Worm (Caenorhabditis elegans) whole organism, mixed stage, embryonic: ENCODE measurements around the gene srlf-14.

Source experiments
- M03D4.4 ChIP-seq: sonication (generic microtip); optimal IDR thresholded peaks from 2 replicates; lab custom pipeline; 2017; ENCODE audit warnings: mild to moderate bottlenecking, missing genetic modification characterization, missing compliant biosample characterization
- bed-3 ChIP-seq: fragments of 200-800 bp; sonication (Bioruptor generic); optimal IDR thresholded peaks from 3 replicates; lab custom pipeline; 2018; ENCODE audit warnings: mild to moderate bottlenecking, missing genetic modification characterization, moderate library complexity, missing compliant biosample characterization
- blmp-1 ChIP-seq: fragments of 150-350 bp; optimal IDR thresholded peaks from 2 replicates; lab custom pipeline; 2014; ENCODE audit warnings: missing biosample characterization, missing genetic modification characterization
- ceh-39 ChIP-seq: fragments of 150-350 bp; optimal IDR thresholded peaks from 2 replicates; lab custom pipeline; 2014; ENCODE audit warnings: missing biosample characterization, missing genetic modification characterization
- ceh-43 ChIP-seq: fragments of 200-800 bp; sonication (Bioruptor generic); optimal IDR thresholded peaks from 2 replicates; lab custom pipeline; 2018; ENCODE audit warnings: mild to moderate bottlenecking, missing genetic modification characterization, moderate library complexity, missing compliant biosample characterization
- ceh-83 ChIP-seq: fragments of 200-800 bp; sonication (Bioruptor generic); optimal IDR thresholded peaks from 2 replicates; lab custom pipeline; 2018; ENCODE audit warnings: mild to moderate bottlenecking, missing genetic modification characterization, missing compliant biosample characterization
- ces-1 ChIP-seq: fragments of 150-350 bp; optimal IDR thresholded peaks from 2 replicates; lab custom pipeline; 2014; ENCODE audit warnings: missing biosample characterization, missing genetic modification reagents, missing genetic modification characterization
- cnd-1 ChIP-seq: fragments of 200-800 bp; sonication (Bioruptor generic); optimal IDR thresholded peaks from 2 replicates; lab custom pipeline; 2018; ENCODE audit warnings: mild to moderate bottlenecking, missing genetic modification characterization, missing compliant biosample characterization
- drap-1 ChIP-seq: fragments of 200-800 bp; sonication (Bioruptor generic); optimal IDR thresholded peaks from 3 replicates; lab custom pipeline; 2018; ENCODE audit warnings: mild to moderate bottlenecking, missing genetic modification characterization, missing compliant biosample characterization
- elt-3 ChIP-seq: fragments of 150-350 bp; optimal IDR thresholded peaks from 2 replicates; lab custom pipeline; 2014; ENCODE audit warnings: missing biosample characterization, missing genetic modification characterization
- flh-1 ChIP-seq: fragments of 200-800 bp; sonication (Bioruptor generic); optimal IDR thresholded peaks from 2 replicates; lab custom pipeline; 2018; ENCODE audit warnings: mild to moderate bottlenecking, missing genetic modification characterization, moderate library complexity, missing compliant biosample characterization
- lsy-2 ChIP-seq: fragments of 150-350 bp; optimal IDR thresholded peaks from 2 replicates; lab custom pipeline; 2014; ENCODE audit warnings: missing biosample characterization, missing genetic modification characterization
- mab-5 ChIP-seq: fragments of 150-350 bp; optimal IDR thresholded peaks from 2 replicates; lab custom pipeline; 2014; ENCODE audit warnings: missing biosample characterization, missing genetic modification characterization
- mep-1 ChIP-seq: fragments of 150-350 bp; optimal IDR thresholded peaks from 2 replicates; lab custom pipeline; 2017; ENCODE audit warnings: missing biosample characterization, missing genetic modification reagents, missing genetic modification characterization, inconsistent platforms
- mls-2 ChIP-seq: sonication (generic microtip); optimal IDR thresholded peaks from 2 replicates; lab custom pipeline; 2016; ENCODE audit warnings: mild to moderate bottlenecking, missing genetic modification characterization, moderate library complexity, missing compliant biosample characterization
- nhr-12 ChIP-seq: fragments of 150-350 bp; optimal IDR thresholded peaks from 2 replicates; lab custom pipeline; 2014; ENCODE audit warnings: missing biosample characterization, missing genetic modification characterization
- nhr-2 ChIP-seq: fragments of 150-350 bp; optimal IDR thresholded peaks from 2 replicates; lab custom pipeline; 2014; ENCODE audit warnings: missing biosample characterization, missing genetic modification characterization
- nhr-237 ChIP-seq: fragments of 150-350 bp; optimal IDR thresholded peaks from 2 replicates; lab custom pipeline; 2014; ENCODE audit warnings: missing biosample characterization, missing genetic modification characterization
- nhr-28 ChIP-seq: fragments of 150-350 bp; optimal IDR thresholded peaks from 2 replicates; lab custom pipeline; 2014; ENCODE audit warnings: missing biosample characterization, missing genetic modification characterization
- nhr-76 ChIP-seq: sonication (generic microtip); optimal IDR thresholded peaks from 2 replicates; lab custom pipeline; 2017; ENCODE audit warnings: missing biosample characterization, missing genetic modification characterization
- pha-4 ChIP-seq: fragments of 150-350 bp; optimal IDR thresholded peaks from 2 replicates; lab custom pipeline; 2018; ENCODE audit warnings: missing biosample characterization, missing genetic modification reagents, missing genetic modification characterization
- sem-2 ChIP-seq: fragments of 200-800 bp; sonication (Bioruptor generic); optimal IDR thresholded peaks from 2 replicates; lab custom pipeline; 2018; ENCODE audit warnings: mild to moderate bottlenecking, missing genetic modification characterization, missing compliant biosample characterization
- snpc-4 ChIP-seq: fragments of 150-350 bp; optimal IDR thresholded peaks from 2 replicates; lab custom pipeline; 2014; ENCODE audit warnings: missing biosample characterization, missing genetic modification characterization
- sptf-1 ChIP-seq: sonication (generic microtip); optimal IDR thresholded peaks from 2 replicates; lab custom pipeline; 2017; ENCODE audit warnings: mild to moderate bottlenecking, missing genetic modification characterization, moderate library complexity, missing compliant biosample characterization
- tbx-8 ChIP-seq: fragments of 200-800 bp; sonication (Bioruptor generic); optimal IDR thresholded peaks from 2 replicates; lab custom pipeline; 2018; ENCODE audit warnings: mild to moderate bottlenecking, missing genetic modification characterization, moderate library complexity, missing compliant biosample characterization
- unc-120 ChIP-seq: sonication (generic microtip); optimal IDR thresholded peaks from 2 replicates; lab custom pipeline; 2017; ENCODE audit warnings: missing genetic modification characterization, missing compliant biosample characterization; ENCODE audit not compliant: poor library complexity, severe bottlenecking
- unc-39 ChIP-seq: fragments of 150-350 bp; optimal IDR thresholded peaks from 2 replicates; lab custom pipeline; 2014; ENCODE audit warnings: missing biosample characterization, missing genetic modification characterization
- unc-62 ChIP-seq: fragments of 150-350 bp; optimal IDR thresholded peaks from 2 replicates; lab custom pipeline; 2014; ENCODE audit warnings: missing biosample characterization, missing genetic modification reagents, missing genetic modification characterization
- zip-8 ChIP-seq: fragments of 150-350 bp; optimal IDR thresholded peaks from 2 replicates; lab custom pipeline; 2014; ENCODE audit warnings: missing biosample characterization, missing genetic modification characterization
- ztf-11 ChIP-seq: fragments of 150-350 bp; optimal IDR thresholded peaks from 2 replicates; lab custom pipeline; 2014; ENCODE audit warnings: missing biosample characterization, missing genetic modification characterization

Gene srlf-14

ce11 chrIV:10900083-10900482 lies 5.9 kb upstream of the srlf-14 start, which contains the start of gene srlf-30:
Gene srlf-30, plus strand, starts transcription at chrIV:10900383.
- no peak for TF ChIP-seq mab-5 (tag; lab: Kevin White, UChicago)
- no peak for TF ChIP-seq nhr-2 (tag; lab: Kevin White, UChicago)

- TF ChIP-seq sem-2 (no peak), zip-8 (tag; lab: Kevin White, UChicago) (no peak), mep-1 (no peak), nhr-237 (tag; lab: Kevin White, UChicago) (no peak), sptf-1 (tag; lab: Kevin White, UChicago) (no peak), ceh-43 (no peak)
Observed at ce11 chrIV:10899091-10899490, 4.9 kb upstream of the srlf-14 start, which contains the start of the genes F13E9.9 and F13E9.19. Gene F13E9.9, minus strand, starts transcription at chrIV:10899191. Gene F13E9.19, plus strand, starts transcription at chrIV:10899406.

ce11 chrIV:10898160-10898559 lies 4.0 kb upstream of the srlf-14 start:
- TF ChIP-seq mep-1 (no peak), nhr-12 (tag; lab: Kevin White, UChicago) (no peak), blmp-1 (tag; lab: Kevin White, UChicago) (no peak), mls-2 (tag; lab: Kevin White, UChicago) (no peak), ztf-11 (tag; lab: Kevin White, UChicago) (no peak), nhr-28 (no peak), sem-2 (no peak), elt-3 (tag; lab: Kevin White, UChicago) (no peak), drap-1 (GFP tag; lab: Kevin White, UChicago) (no peak), unc-120 (tag; lab: Kevin White, UChicago) (no peak), lsy-2 (no peak), snpc-4 (tag; lab: Kevin White, UChicago) (no peak)

ce11 chrIV:10896512-10896911 lies 2.4 kb upstream of the srlf-14 start, which contains the start of gene srlf-13:
Gene srlf-13, minus strand, starts transcription at chrIV:10896612.
- TF ChIP-seq elt-3 (tag; lab: Kevin White, UChicago), result no peak
- TF ChIP-seq bed-3, result no peak
- no peak for TF ChIP-seq mab-5 (tag; lab: Kevin White, UChicago)
- TF ChIP-seq M03D4.4, result no peak
- no peak for TF ChIP-seq snpc-4 (tag; lab: Kevin White, UChicago)
- no peak for TF ChIP-seq ztf-11 (tag; lab: Kevin White, UChicago)
- no peak for TF ChIP-seq nhr-2 (tag; lab: Kevin White, UChicago)
- no peak for TF ChIP-seq nhr-76 (tag; lab: Kevin White, UChicago)
- TF ChIP-seq drap-1 (GFP tag; lab: Kevin White, UChicago), result no peak
- no peak for TF ChIP-seq tbx-8 (GFP tag; lab: Kevin White, UChicago)
- TF ChIP-seq flh-1 (GFP tag; lab: Kevin White, UChicago), result no peak
- TF ChIP-seq unc-62, result no peak
- TF ChIP-seq mep-1, result no peak
- no peak for TF ChIP-seq nhr-12 (tag; lab: Kevin White, UChicago)
- TF ChIP-seq ces-1, result no peak
- TF ChIP-seq sem-2, result no peak
- TF ChIP-seq lsy-2, result no peak
- no peak for TF ChIP-seq nhr-28

- no peak for TF ChIP-seq mab-5 (tag; lab: Kevin White, UChicago)
- TF ChIP-seq pha-4 (tag; lab: Kevin White, UChicago), result no peak
- TF ChIP-seq unc-39 (tag; lab: Kevin White, UChicago), result no peak
- TF ChIP-seq drap-1 (GFP tag; lab: Kevin White, UChicago), result no peak
- TF ChIP-seq cnd-1 (tag; lab: Kevin White, UChicago), result no peak
- no peak for TF ChIP-seq tbx-8 (GFP tag; lab: Kevin White, UChicago)
- no peak for TF ChIP-seq bed-3
- no peak for TF ChIP-seq ceh-39 (tag; lab: Kevin White, UChicago)
- no peak for TF ChIP-seq sem-2
- TF ChIP-seq, all 35 proteins: peak for 0
Observed at ce11 chrIV:10891993-10892392, 2.2 kb downstream of the srlf-14 start, which contains the start of gene srlf-12. Gene srlf-12, minus strand, starts transcription at chrIV:10892093.

ce11 chrIV:10889820-10890462 lies 4.2 kb downstream of the srlf-14 start, which contains the start of gene F13E9.15:
Gene F13E9.15, minus strand, starts transcription at chrIV:10889870.
- TF ChIP-seq elt-3 (tag; lab: Kevin White, UChicago) (no peak), snpc-4 (tag; lab: Kevin White, UChicago) (no peak), nhr-12 (tag; lab: Kevin White, UChicago) (no peak), sptf-1 (tag; lab: Kevin White, UChicago) (no peak), drap-1 (GFP tag; lab: Kevin White, UChicago) (no peak), ceh-83 (no peak), nhr-28 (no peak)
